Fruit fly (Drosophila melanogaster) whole organism, embryonic: ENCODE data around the gene CG11790.

Experiments used
- Aef1 ChIP-seq: fragments of 200-800 bp; sonication (Bioruptor generic); IDR thresholded peaks from 3 replicates; pipeline ENCODE4 v1.3.6; 2022; ENCODE audit warnings: missing biosample characterization, missing genetic modification characterization
- Antp ChIP-seq: fragments of 200-800 bp; sonication (Bioruptor generic); optimal IDR thresholded peaks from 3 replicates; lab custom pipeline; 2016; ENCODE audit warnings: missing biosample characterization, missing genetic modification characterization
- CG10267 ChIP-seq: fragments of 200-800 bp; sonication (Bioruptor generic); optimal IDR thresholded peaks from 2 replicates; lab custom pipeline; 2018; ENCODE audit warnings: missing biosample characterization, mild to moderate bottlenecking, missing genetic modification characterization, moderate library complexity
- CG10979 ChIP-seq: fragments of 200-800 bp; sonication (Bioruptor generic); optimal IDR thresholded peaks from 2 replicates; lab custom pipeline; 2018; ENCODE audit warnings: missing biosample characterization, mild to moderate bottlenecking, missing genetic modification characterization, moderate library complexity
- CG11085 ChIP-seq: fragments of 200-800 bp; sonication (Bioruptor generic); IDR thresholded peaks from 2 replicates; pipeline ENCODE4 v1.3.6; 2022; ENCODE audit warnings: missing biosample characterization, missing genetic modification characterization
- CG14710 ChIP-seq: fragments of 200-800 bp; sonication (Bioruptor generic); optimal IDR thresholded peaks from 3 replicates; lab custom pipeline; 2019; ENCODE audit warnings: missing biosample characterization, mild to moderate bottlenecking, missing genetic modification characterization, moderate library complexity
- CG15073 ChIP-seq: fragments of 200-800 bp; sonication (Bioruptor generic); optimal IDR thresholded peaks from 2 replicates; lab custom pipeline; 2016; ENCODE audit warnings: missing biosample characterization, missing genetic modification characterization
- CG1602 ChIP-seq: fragments of 200-800 bp; sonication (Bioruptor generic); optimal IDR thresholded peaks from 3 replicates; lab custom pipeline; 2016; ENCODE audit warnings: missing biosample characterization, missing genetic modification characterization
- CG1603 ChIP-seq: fragments of 200-800 bp; sonication (Bioruptor generic); optimal IDR thresholded peaks from 2 replicates; lab custom pipeline; 2019; ENCODE audit warnings: missing biosample characterization, mild to moderate bottlenecking, missing genetic modification characterization, moderate library complexity
- CG16863 ChIP-seq: fragments of 200-800 bp; sonication (Bioruptor generic); optimal IDR thresholded peaks from 3 replicates; lab custom pipeline; 2016; ENCODE audit warnings: missing biosample characterization, missing genetic modification characterization
- CG31388 ChIP-seq: fragments of 200-800 bp; sonication (Bioruptor generic); optimal IDR thresholded peaks from 2 replicates; lab custom pipeline; 2016; ENCODE audit warnings: missing biosample characterization, missing genetic modification characterization
- CG3407 ChIP-seq: fragments of 200-800 bp; sonication (Bioruptor generic); optimal IDR thresholded peaks from 2 replicates; lab custom pipeline; 2018; ENCODE audit warnings: missing biosample characterization, mild to moderate bottlenecking, missing genetic modification characterization
- CG3726 ChIP-seq: fragments of 200-800 bp; sonication (Bioruptor generic); IDR thresholded peaks from 3 replicates; pipeline ENCODE4, ENCODE4 v1.3.6; 2022; ENCODE audit warnings: missing biosample characterization, missing genetic modification characterization
- CG42726 ChIP-seq: fragments of 200-800 bp; sonication (Bioruptor generic); IDR thresholded peaks from 2 replicates; pipeline ENCODE4 v1.3.6; 2022; ENCODE audit warnings: missing biosample characterization, missing genetic modification characterization; ENCODE audit not compliant: partially characterized antibody
- CG4360 ChIP-seq: fragments of 200-800 bp; sonication (Bioruptor generic); IDR thresholded peaks from 2 replicates; pipeline ENCODE4 v1.3.6; 2022; ENCODE audit warnings: missing biosample characterization, missing genetic modification characterization
- CG7928 ChIP-seq: fragments of 200-800 bp; sonication (Bioruptor generic); optimal IDR thresholded peaks from 2 replicates; lab custom pipeline; 2017; ENCODE audit warnings: missing biosample characterization, mild to moderate bottlenecking, missing genetic modification characterization
- CG8944 ChIP-seq: fragments of 200-800 bp; sonication (Bioruptor generic); optimal IDR thresholded peaks from 3 replicates; lab custom pipeline; 2016; ENCODE audit warnings: missing biosample characterization, missing genetic modification characterization
- CTCF ChIP-seq: fragments of 200-800 bp; sonication (Bioruptor generic); optimal IDR thresholded peaks from 2 replicates; lab custom pipeline; 2017; ENCODE audit warnings: missing biosample characterization, mild to moderate bottlenecking, missing genetic modification characterization, moderate library complexity
- CkIIα-i1 ChIP-seq: fragments of 200-800 bp; sonication (Bioruptor generic); IDR thresholded peaks from 2 replicates; pipeline ENCODE4 v1.3.6; 2022; ENCODE audit warnings: missing biosample characterization, missing genetic modification characterization
- Dip2 ChIP-seq: fragments of 200-800 bp; sonication (Bioruptor generic); IDR thresholded peaks from 2 replicates; pipeline ENCODE4 v1.3.6; 2022; ENCODE audit warnings: missing biosample characterization, missing genetic modification characterization
- Doc3 ChIP-seq: fragments of 200-800 bp; sonication (Bioruptor generic); IDR thresholded peaks from 3 replicates; pipeline ENCODE4 v1.3.6; 2022; ENCODE audit warnings: missing biosample characterization, missing genetic modification characterization; ENCODE audit not compliant: partially characterized antibody
- Drgx ChIP-seq: fragments of 200-800 bp; sonication (Bioruptor generic); IDR thresholded peaks from 2 replicates; pipeline ENCODE4 v1.3.6; 2022; ENCODE audit warnings: missing biosample characterization, missing genetic modification characterization
- Gug ChIP-seq: fragments of 200-800 bp; sonication (Bioruptor generic); IDR thresholded peaks from 4 replicates; pipeline ENCODE4 v1.3.6; 2022; ENCODE audit warnings: missing biosample characterization, missing genetic modification characterization
- Hand ChIP-seq: fragments of 200-800 bp; sonication (Bioruptor generic); optimal IDR thresholded peaks from 2 replicates; lab custom pipeline; 2017; ENCODE audit warnings: mild to moderate bottlenecking, missing biosample characterization, missing genetic modification reagents, missing genetic modification characterization
- Hey ChIP-seq: fragments of 200-800 bp; sonication (Bioruptor generic); optimal IDR thresholded peaks from 3 replicates; lab custom pipeline; 2018; ENCODE audit warnings: missing biosample characterization, mild to moderate bottlenecking, missing genetic modification characterization
- HmgZ ChIP-seq: fragments of 200-800 bp; sonication (Bioruptor generic); optimal IDR thresholded peaks from 2 replicates; lab custom pipeline; 2018; ENCODE audit warnings: missing biosample characterization, mild to moderate bottlenecking, missing genetic modification characterization
- MBD-R2 ChIP-seq: fragments of 200-800 bp; sonication (Bioruptor generic); IDR thresholded peaks from 2 replicates; pipeline ENCODE4 v1.3.6; 2022; ENCODE audit warnings: missing biosample characterization, missing genetic modification characterization
- Max ChIP-seq: fragments of 200-800 bp; sonication (Bioruptor generic); optimal IDR thresholded peaks from 2 replicates; lab custom pipeline; 2016; ENCODE audit warnings: missing biosample characterization, mild to moderate bottlenecking, missing genetic modification characterization
- NFAT ChIP-seq: fragments of 200-800 bp; sonication (Bioruptor generic); IDR thresholded peaks from 2 replicates; pipeline ENCODE4 v1.3.6; 2022; ENCODE audit warnings: missing biosample characterization, missing genetic modification characterization
- Neu2 ChIP-seq: fragments of 200-800 bp; sonication (Bioruptor generic); optimal IDR thresholded peaks from 3 replicates; lab custom pipeline; 2016; ENCODE audit warnings: missing biosample characterization, missing genetic modification characterization, borderline replicate concordance
- Nf-YB ChIP-seq: fragments of 200-800 bp; sonication (Bioruptor generic); optimal IDR thresholded peaks from 3 replicates; lab custom pipeline; 2019; ENCODE audit warnings: missing biosample characterization, mild to moderate bottlenecking, missing genetic modification characterization, moderate library complexity
- Scr ChIP-seq: fragments of 200-800 bp; sonication (Bioruptor generic); IDR thresholded peaks from 2 replicates; pipeline ENCODE4 v1.3.6; 2022; ENCODE audit warnings: missing biosample characterization, missing genetic modification characterization; ENCODE audit not compliant: partially characterized antibody
- ato ChIP-seq: fragments of 200-800 bp; sonication (Bioruptor generic); IDR thresholded peaks from 2 replicates; pipeline ENCODE4 v1.3.6; 2022; ENCODE audit warnings: missing biosample characterization, missing genetic modification characterization; ENCODE audit not compliant: partially characterized antibody
- bab2 ChIP-seq: fragments of 200-800 bp; sonication (Bioruptor generic); optimal IDR thresholded peaks from 2 replicates; lab custom pipeline; 2016; ENCODE audit warnings: missing biosample characterization, missing genetic modification characterization
- caup ChIP-seq: fragments of 200-800 bp; sonication (Bioruptor generic); optimal IDR thresholded peaks from 3 replicates; lab custom pipeline; 2017; ENCODE audit warnings: missing biosample characterization, mild to moderate bottlenecking, missing genetic modification characterization, moderate library complexity; ENCODE audit not compliant: severe bottlenecking
- chm ChIP-seq: fragments of 200-800 bp; sonication (Bioruptor generic); IDR thresholded peaks from 2 replicates; pipeline ENCODE4 v1.3.6; 2022; ENCODE audit warnings: missing biosample characterization, missing genetic modification characterization
- corto ChIP-seq: fragments of 200-800 bp; sonication (Bioruptor generic); optimal IDR thresholded peaks from 2 replicates; lab custom pipeline; 2016; ENCODE audit warnings: missing biosample characterization, mild to moderate bottlenecking, missing genetic modification characterization, moderate library complexity
- danr ChIP-seq: fragments of 200-800 bp; sonication (Bioruptor generic); IDR thresholded peaks from 2 replicates; pipeline ENCODE4 v1.3.6; 2022; ENCODE audit warnings: missing biosample characterization, missing genetic modification characterization
- dmrt11E ChIP-seq: fragments of 200-800 bp; sonication (Bioruptor generic); optimal IDR thresholded peaks from 3 replicates; lab custom pipeline; 2018; ENCODE audit warnings: missing biosample characterization, mild to moderate bottlenecking, missing genetic modification characterization, moderate library complexity
- eve ChIP-seq, 2 experiments: fragments of >200 bp; optimal IDR thresholded peaks; 2 replicates each; lab custom pipeline; 2017; ENCODE audit warnings: missing biosample characterization in 2 of 2, missing genetic modification characterization in 2 of 2
- exex ChIP-seq: fragments of 200-800 bp; sonication (Bioruptor generic); optimal IDR thresholded peaks from 4 replicates; lab custom pipeline; 2018; ENCODE audit warnings: missing biosample characterization, mild to moderate bottlenecking, missing genetic modification characterization, moderate library complexity
- gcm2 ChIP-seq: fragments of 200-800 bp; sonication (Bioruptor generic); optimal IDR thresholded peaks from 2 replicates; lab custom pipeline; 2016; ENCODE audit warnings: missing biosample characterization, missing genetic modification characterization
- gt ChIP-seq: fragments of 200-800 bp; sonication (Bioruptor generic); IDR thresholded peaks from 2 replicates; pipeline ENCODE4 v1.3.6; 2022; ENCODE audit warnings: missing biosample characterization, missing genetic modification characterization
- h ChIP-seq: fragments of >200 bp; optimal IDR thresholded peaks from 2 replicates; lab custom pipeline; 2017
- ken ChIP-seq: fragments of 200-800 bp; sonication (Bioruptor generic); IDR thresholded peaks from 3 replicates; pipeline ENCODE4 v1.3.6; 2022; ENCODE audit warnings: missing biosample characterization, missing genetic modification characterization
- pho ChIP-seq: fragments of 200-800 bp; sonication (Bioruptor generic); optimal IDR thresholded peaks from 2 replicates; lab custom pipeline; 2016; ENCODE audit warnings: missing biosample characterization, missing genetic modification characterization
- sqz ChIP-seq: fragments of 200-800 bp; sonication (Bioruptor generic); optimal IDR thresholded peaks from 3 replicates; lab custom pipeline; 2018; ENCODE audit warnings: missing biosample characterization, mild to moderate bottlenecking, missing genetic modification characterization
- sr ChIP-seq: fragments of 200-800 bp; sonication (Bioruptor generic); IDR thresholded peaks from 3 replicates; pipeline ENCODE4 v1.3.6; 2022; ENCODE audit warnings: missing biosample characterization, missing genetic modification characterization
- sug ChIP-seq: fragments of 200-800 bp; optimal IDR thresholded peaks from 2 replicates; lab custom pipeline; 2019; ENCODE audit warnings: missing biosample characterization, mild to moderate bottlenecking, missing genetic modification characterization, moderate library complexity
- trh ChIP-seq: fragments of 200-800 bp; sonication (Bioruptor generic); optimal IDR thresholded peaks from 2 replicates; lab custom pipeline; 2016; ENCODE audit warnings: missing biosample characterization, missing genetic modification characterization
- vvl ChIP-seq: fragments of 200-800 bp; sonication (Bioruptor generic); IDR thresholded peaks from 2 replicates; pipeline ENCODE4 v1.3.6; 2022; ENCODE audit warnings: missing biosample characterization, missing genetic modification characterization

The CG11790 gene

DNA sequence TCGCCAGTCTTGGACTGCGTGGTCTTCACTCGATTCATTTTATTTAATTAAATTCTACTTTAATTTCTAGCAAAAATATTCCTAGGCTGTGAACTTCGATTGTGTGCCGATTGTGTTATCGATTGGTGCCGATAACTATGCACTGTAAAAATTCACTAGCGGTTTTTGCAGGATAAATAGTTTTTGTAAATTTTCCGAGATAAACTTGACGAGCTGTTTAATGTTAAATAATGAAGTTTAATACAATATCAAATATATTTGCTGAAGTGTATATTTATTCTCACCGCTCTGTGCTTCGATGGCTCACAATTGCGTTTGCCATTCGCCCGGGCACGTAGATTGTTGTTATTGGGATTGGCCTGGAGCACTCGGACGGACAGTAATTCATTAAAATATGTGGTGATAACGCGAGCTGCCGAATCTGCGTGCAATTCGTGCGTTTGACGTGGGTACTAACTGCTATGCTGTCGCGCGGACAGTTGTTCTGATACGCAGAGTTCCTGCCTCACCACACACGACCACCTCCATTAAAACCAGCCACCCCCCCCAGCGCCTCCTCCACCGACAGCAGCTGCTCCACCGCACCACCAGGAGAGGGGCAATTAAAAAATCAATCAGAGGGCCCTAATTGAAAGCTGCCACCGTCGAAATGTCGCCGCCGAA is 22.5 kb upstream of the CG11790 start, which contains the start of the genes EMC6 and Hr96 (continued):
- TF ChIP-seq CG14710 (tag; lab: Kevin White, UChicago) (peak; percentile 94), CG4360 (peak; percentile 75), danr (GFP tag; lab: Robert Waterston, UW) (peak; percentile 86), CG16863 (peak; percentile 89), bab2 (GFP tag; lab: Kevin White, UChicago) (peak; percentile 94), CG10267 (tag; lab: Kevin White, UChicago) (peak; percentile 88), CG3726 (GFP tag; lab: Robert Waterston, UW) (peak; percentile 89), gcm2 (peak; percentile 82), Hand (GFP tag; lab: Kevin White, UChicago) (peak; percentile 73), exex (tag; lab: Kevin White, UChicago) (peak; percentile 85), CG1603 (tag; lab: Kevin White, UChicago) (peak; percentile 97), Antp (peak; percentile 90), Hey (tag; lab: Kevin White, UChicago) (peak; percentile 67), trh (GFP tag; lab: Kevin White, UChicago) (peak; percentile 89), vvl (GFP tag; lab: Robert Waterston, UW) (peak; percentile 96), CG11085 (peak; percentile 90), Drgx (GFP tag; lab: Robert Waterston, UW) (peak; percentile 92), Gug (peak; percentile 93), h (lab: Kevin White, UChicago) (no peak), Scr (GFP tag; lab: Robert Waterston, UW) (peak; percentile 69), Doc3 (GFP tag; lab: Robert Waterston, UW) (peak; percentile 55; the same call in 1 of the 3 replicates), corto (peak; percentile 80), Dip2 (GFP tag; lab: Robert Waterston, UW) (no peak), pho (peak; percentile 96), eve (GFP tag; optimal IDR thresholded peaks at IDR 0.05; lab: Kevin White, UChicago) (no peak), HmgZ (tag; lab: Kevin White, UChicago) (peak; percentile 98), CG42726 (GFP tag; lab: Robert Waterston, UW) (no peak), CG1602 (GFP tag; lab: Kevin White, UChicago) (peak; percentile 93), CTCF (GFP tag; lab: Kevin White, UChicago) (peak; percentile 54), dmrt11E (peak; percentile 90), CkIIα-i1 (GFP tag; lab: Robert Waterston, UW) (peak; percentile 45; the same call in 1 of the 2 replicates), sqz (no peak), CG31388 (peak; percentile 71), CG15073 (peak; percentile 54), ken (GFP tag; lab: Robert Waterston, UW) (peak; percentile 96), sug (peak; percentile 93), CG10979 (peak; percentile 90), Neu2 (peak; percentile 32), ato (GFP tag; lab: Robert Waterston, UW) (peak; percentile 82), Max (GFP tag; lab: Kevin White, UChicago) (peak; percentile 96), CG7928 (GFP tag; lab: Kevin White, UChicago) (peak; percentile 68), chm (GFP tag; lab: Robert Waterston, UW) (peak; percentile 95), Nf-YB (peak; percentile 81), NFAT (GFP tag; lab: Robert Waterston, UW) (peak; percentile 97), CG3407 (GFP tag; lab: Kevin White, UChicago) (peak; percentile 70), CG8944 (peak; percentile 91), gt (GFP tag; lab: Robert Waterston, UW) (peak; percentile 62; the same call in 1 of the 2 replicates), MBD-R2 (GFP tag; lab: Robert Waterston, UW) (peak; percentile 97), sr (GFP tag; lab: Robert Waterston, UW) (peak; percentile 73; the same call in 2 of the 3 replicates), caup (GFP tag; lab: Kevin White, UChicago) (peak; percentile 94), Aef1 (GFP tag; lab: Robert Waterston, UW) (peak; percentile 98)
